Fruit fly (Drosophila melanogaster): ENCODE results near the gene Sap47.

Sap47 gene

dm6 chr3R:15965169-15965568 lies 30.3 kb downstream of the Sap47 start, which contains the start of the genes CG32856 and Rbf2 (continued):
- TF ChIP-seq CG12942 (GFP tag; optimal IDR thresholded peaks at IDR 0.05) (peak; percentile 80), CG13296 (GFP tag; optimal IDR thresholded peaks at IDR 0.05) (peak; percentile 76), CG42726 (GFP tag; IDR thresholded peaks at IDR 0.05; ENCODE audit: partially characterized antibody) (peak; percentile 62; the same call in 1 of the 2 replicates), CG17186 (GFP tag; optimal IDR thresholded peaks at IDR 0.05) (peak; percentile 14), pzg (GFP tag; optimal IDR thresholded peaks at IDR 0.05) (peak; percentile 71), CG11398 (GFP tag; optimal IDR thresholded peaks at IDR 0.05) (peak; percentile 60), CG8924 (tag; optimal IDR thresholded peaks at IDR 0.05) (peak; percentile 79), Blimp-1 (GFP tag; optimal IDR thresholded peaks at IDR 0.05) (peak; percentile 42), tna (GFP tag; IDR thresholded peaks at IDR 0.05; ENCODE audit: partially characterized antibody) (peak; percentile 90), CG17802 (tag; optimal IDR thresholded peaks at IDR 0.05) (peak; percentile 77), p53 (GFP tag; optimal IDR thresholded peaks at IDR 0.05) (no peak), ato (GFP tag; IDR thresholded peaks at IDR 0.05; ENCODE audit: partially characterized antibody) (peak; percentile 89), Atf3 (GFP tag; optimal IDR thresholded peaks at IDR 0.05) (peak; percentile 61), CG11723 (GFP tag; optimal IDR thresholded peaks at IDR 0.05) (peak; percentile 43), en (GFP tag; optimal IDR thresholded peaks at IDR 0.05) (peak; percentile 48), ttk (GFP tag; IDR thresholded peaks at IDR 0.05) (no peak), NC2β (GFP tag; optimal IDR thresholded peaks at IDR 0.05) (peak; percentile 8), CG13624 (GFP tag; optimal IDR thresholded peaks at IDR 0.05) (peak; percentile 79), repo (GFP tag; optimal IDR thresholded peaks at IDR 0.05) (no peak), CG18619 (GFP tag; optimal IDR thresholded peaks at IDR 0.05) (peak; percentile 71), YL-1 (GFP tag; optimal IDR thresholded peaks at IDR 0.05) (peak; percentile 72), sob (GFP tag; IDR thresholded peaks at IDR 0.05) (peak; percentile 44; the same call in 1 of the 2 replicates), danr (GFP tag; IDR thresholded peaks at IDR 0.05) (no peak), CG9932 (GFP tag; IDR thresholded peaks at IDR 0.05) (peak; percentile 94), Ravus (GFP tag; IDR thresholded peaks at IDR 0.05) (no peak; the same call in 1 of the 2 replicates), Trl (optimal IDR thresholded peaks at IDR 0.05) (no peak), Trl (GFP tag; optimal IDR thresholded peaks at IDR 0.05) (peak; percentile 54), crc (GFP tag; optimal IDR thresholded peaks at IDR 0.05) (peak; percentile 70), da (GFP tag; optimal IDR thresholded peaks at IDR 0.05) (peak; percentile 42), NFAT (GFP tag; IDR thresholded peaks at IDR 0.05) (peak; percentile 68; the same call in 1 of the 2 replicates), ab (GFP tag; optimal IDR thresholded peaks at IDR 0.05) (peak; percentile 41), HLH54F (GFP tag; optimal IDR thresholded peaks at IDR 0.05) (peak; percentile 85), Taf1 (GFP tag; IDR thresholded peaks at IDR 0.05) (0 out of 2 replicates have a peak, but pooled peaks have one; percentile 13), CG12659 (GFP tag; optimal IDR thresholded peaks at IDR 0.05) (peak; percentile 90), Fer2 (tag; optimal IDR thresholded peaks at IDR 0.05) (peak; percentile 60), CG10147 (GFP tag; optimal IDR thresholded peaks at IDR 0.05) (no peak), btn (GFP tag; optimal IDR thresholded peaks at IDR 0.05) (no peak), phol (tag; optimal IDR thresholded peaks at IDR 0.05) (peak; percentile 97), Pdp1 (GFP tag; optimal IDR thresholded peaks at IDR 0.05) (peak; percentile 79 to 86), CG8089 (GFP tag; optimal IDR thresholded peaks at IDR 0.05) (peak; percentile 60), Nf-YC (tag; optimal IDR thresholded peaks at IDR 0.05) (peak; percentile 11), CG1602 (GFP tag; optimal IDR thresholded peaks at IDR 0.05) (peak; percentile 84), MESR4 (GFP tag; optimal IDR thresholded peaks at IDR 0.05) (peak; percentile 55), ap (GFP tag; IDR thresholded peaks at IDR 0.05) (peak; percentile 72), CG2120 (GFP tag; optimal IDR thresholded peaks at IDR 0.05) (peak; percentile 95), CG32767 (GFP tag; IDR thresholded peaks at IDR 0.05) (0 out of 2 replicates have a peak, but pooled peaks have one; percentile 69), Dbx (GFP tag; IDR thresholded peaks at IDR 0.05) (peak; percentile 66), tx (GFP tag; optimal IDR thresholded peaks at IDR 0.05) (peak; percentile 64), CoRest (tag; optimal IDR thresholded peaks at IDR 0.05) (peak; percentile 93), CG10267 (tag; optimal IDR thresholded peaks at IDR 0.05) (peak; percentile 60), CG6175 (GFP tag; IDR thresholded peaks at IDR 0.05) (no peak)

Data from whole organism, embryonic.